Worm (Caenorhabditis elegans) whole organism, L3 larva: ENCODE measurements around the gene gpa-12.

Source experiments
- R02D3.7 ChIP-seq: fragments of 150-350 bp; optimal IDR thresholded peaks from 2 replicates; lab custom pipeline; 2014; ENCODE audit warnings: missing biosample characterization, missing genetic modification characterization
- aly-2 ChIP-seq: fragments of 150-350 bp; optimal IDR thresholded peaks from 2 replicates; lab custom pipeline; 2014; ENCODE audit warnings: missing biosample characterization, missing genetic modification characterization
- ceh-28 ChIP-seq: fragments of 150-350 bp; optimal IDR thresholded peaks from 2 replicates; lab custom pipeline; 2014; ENCODE audit warnings: missing biosample characterization, missing genetic modification reagents, missing genetic modification characterization
- egl-27 ChIP-seq: sonication (generic microtip); optimal IDR thresholded peaks from 4 replicates; lab custom pipeline; 2017; ENCODE audit warnings: missing biosample characterization, missing genetic modification reagents, missing genetic modification characterization
- elt-3 ChIP-seq, 3 experiments: fragments of 150-350 bp in 1 of 3; sonication (generic microtip) in 2 of 3; optimal IDR thresholded peaks; 2 replicates in 2 of 3; 4 replicates in 1 of 3; lab custom pipeline; 2014 to 2017; ENCODE audit warnings: missing biosample characterization in 3 of 3, missing genetic modification characterization in 3 of 3
- eor-1 ChIP-seq, 2 experiments: fragments of 150-350 bp; optimal IDR thresholded peaks; 2 replicates each; lab custom pipeline; 2014 to 2018; ENCODE audit warnings: missing biosample characterization in 2 of 2, missing genetic modification characterization in 2 of 2
- fkh-10 ChIP-seq: sonication (generic microtip); optimal IDR thresholded peaks from 2 replicates; lab custom pipeline; 2017; ENCODE audit warnings: missing biosample characterization, missing genetic modification reagents, missing genetic modification characterization
- lin-15B ChIP-seq: fragments of 150-350 bp; optimal IDR thresholded peaks from 2 replicates; lab custom pipeline; 2014; ENCODE audit warnings: missing biosample characterization, missing genetic modification characterization
- nhr-23 ChIP-seq: fragments of 150-350 bp; optimal IDR thresholded peaks from 2 replicates; lab custom pipeline; 2014; ENCODE audit warnings: missing biosample characterization, missing genetic modification reagents, missing genetic modification characterization
- pha-4 ChIP-seq: fragments of 150-350 bp; optimal IDR thresholded peaks from 2 replicates; lab custom pipeline; 2014; ENCODE audit warnings: missing biosample characterization, missing genetic modification reagents, missing genetic modification characterization
- skn-1 ChIP-seq: fragments of 150-350 bp; optimal IDR thresholded peaks from 2 replicates; lab custom pipeline; 2014; ENCODE audit warnings: missing biosample characterization, missing genetic modification characterization
- snpc-4 ChIP-seq: fragments of 150-350 bp; optimal IDR thresholded peaks from 2 replicates; lab custom pipeline; 2014; ENCODE audit warnings: missing biosample characterization, missing genetic modification characterization
- ztf-11 ChIP-seq: fragments of 150-350 bp; optimal IDR thresholded peaks from 2 replicates; lab custom pipeline; 2014; ENCODE audit warnings: missing biosample characterization, missing genetic modification characterization
- ztf-4 ChIP-seq: fragments of 150-350 bp; optimal IDR thresholded peaks from 2 replicates; lab custom pipeline; 2014; ENCODE audit warnings: missing biosample characterization, missing genetic modification characterization

DNA sequence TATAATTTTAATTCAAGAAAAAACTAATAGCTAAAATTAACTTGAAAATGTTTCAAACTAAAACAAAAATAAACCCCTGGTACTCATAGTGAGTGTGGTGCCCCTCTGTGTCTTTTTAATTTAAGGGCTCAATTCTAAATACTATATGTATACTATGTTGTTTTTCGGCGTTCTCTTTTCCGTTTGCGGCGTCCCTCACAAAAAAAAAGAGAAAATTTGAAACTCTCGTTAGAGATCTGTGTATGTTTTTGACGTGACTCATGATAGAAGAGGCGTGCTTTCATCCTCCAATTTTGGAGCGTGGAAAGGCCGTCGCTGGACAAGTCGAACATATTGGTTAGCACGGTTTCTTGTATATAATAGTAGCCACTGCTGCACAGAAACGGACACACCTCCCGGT lies 8.1 kb downstream of the gpa-12 start, which contains the start of gene pes-8:
- TF ChIP-seq ztf-11 (tag; lab: Kevin White, UChicago) (no peak), ceh-28 (tag; lab: Kevin White, UChicago) (no peak), R02D3.7 (tag; lab: Kevin White, UChicago) (no peak), lin-15B (tag; lab: Kevin White, UChicago) (no peak), pha-4 (tag; lab: Kevin White, UChicago) (no peak), nhr-23 (tag; lab: Kevin White, UChicago) (no peak), eor-1 (tag; optimal IDR thresholded peaks at IDR 0.05; lab: Kevin White, UChicago) (no peak), ztf-4 (tag; lab: Kevin White, UChicago) (no peak), skn-1 (tag; lab: Kevin White, UChicago) (no peak), aly-2 (tag; lab: Kevin White, UChicago) (no peak), egl-27 (tag; lab: Kevin White, UChicago) (no peak), fkh-10 (GFP tag; lab: Kevin White, UChicago) (no peak), snpc-4 (tag; lab: Kevin White, UChicago) (no peak), elt-3 (tag; optimal IDR thresholded peaks at IDR 0.05; lab: Kevin White, UChicago) (no peak)
